Fruit fly (Drosophila melanogaster): ENCODE results near the gene Tengl2.

dm6 chr2L:2251175-2251574 lies 12.0 kb upstream of the Tengl2 start, which contains the start of gene Ser12:
- TF ChIP-seq Sox14 (GFP tag; optimal IDR thresholded peaks at IDR 0.05) (no peak), esn (GFP tag; optimal IDR thresholded peaks at IDR 0.05) (no peak), Hr39 (GFP tag; optimal IDR thresholded peaks at IDR 0.05) (no peak), CG6808 (GFP tag; optimal IDR thresholded peaks at IDR 0.05) (no peak), CG1621 (tag; optimal IDR thresholded peaks at IDR 0.05) (no peak), Hr38 (GFP tag; optimal IDR thresholded peaks at IDR 0.05) (no peak), Smox (GFP tag; optimal IDR thresholded peaks at IDR 0.05) (no peak), CG6276 (GFP tag; optimal IDR thresholded peaks at IDR 0.05) (no peak), Ets21C (GFP tag; optimal IDR thresholded peaks at IDR 0.05) (no peak), Eip75B (GFP tag; optimal IDR thresholded peaks at IDR 0.05) (no peak), dsx (GFP tag; optimal IDR thresholded peaks at IDR 0.05; ENCODE audit: poor library complexity, severe bottlenecking) (no peak)

All from whole organism, prepupa.